Worm (Caenorhabditis elegans) whole organism, L1 larva: ENCODE data around the gene rps-27.

Source experiments
- C04F5.9 ChIP-seq: sonication (generic microtip); optimal IDR thresholded peaks from 2 replicates; lab custom pipeline; 2016; ENCODE audit warnings: missing genetic modification characterization, missing compliant biosample characterization
- F16B12.6 ChIP-seq: fragments of 150-350 bp; optimal IDR thresholded peaks from 2 replicates; lab custom pipeline; 2014; ENCODE audit warnings: missing biosample characterization, missing genetic modification characterization
- Y116A8C.19 ChIP-seq: sonication (generic microtip); optimal IDR thresholded peaks from 2 replicates; lab custom pipeline; 2016; ENCODE audit warnings: missing compliant biosample characterization, missing genetic modification characterization, borderline replicate concordance
- aha-1 ChIP-seq: fragments of 150-350 bp; optimal IDR thresholded peaks from 2 replicates; lab custom pipeline; 2014; ENCODE audit warnings: missing biosample characterization, missing genetic modification characterization
- aly-2 ChIP-seq: fragments of 150-350 bp; optimal IDR thresholded peaks from 2 replicates; lab custom pipeline; 2014; ENCODE audit warnings: missing biosample characterization, missing genetic modification characterization
- blmp-1 ChIP-seq: fragments of 150-350 bp; optimal IDR thresholded peaks from 2 replicates; lab custom pipeline; 2014; ENCODE audit warnings: missing biosample characterization, missing genetic modification characterization
- ceh-63 ChIP-seq: fragments of 200-800 bp; sonication (Bioruptor generic); optimal IDR thresholded peaks from 2 replicates; lab custom pipeline; 2018; ENCODE audit warnings: mild to moderate bottlenecking, missing genetic modification characterization, missing compliant biosample characterization
- ceh-8 ChIP-seq: fragments of 200-800 bp; sonication (Bioruptor generic); optimal IDR thresholded peaks from 2 replicates; lab custom pipeline; 2018; ENCODE audit warnings: mild to moderate bottlenecking, missing genetic modification characterization, moderate library complexity, missing compliant biosample characterization
- ceh-82 ChIP-seq, 3 experiments: fragments of 150-350 bp in 1 of 3; sonication (generic microtip) in 2 of 3; optimal IDR thresholded peaks; 2 replicates each; lab custom pipeline; 2014 to 2017; ENCODE audit warnings: missing biosample characterization in 3 of 3, missing genetic modification characterization in 3 of 3
- ceh-88 ChIP-seq: fragments of 200-800 bp; sonication (Bioruptor generic); IDR thresholded peaks from 2 replicates; pipeline ENCODE4 v1.3.6; 2022; ENCODE audit warnings: missing genetic modification characterization, missing compliant biosample characterization
- ceh-90 ChIP-seq: sonication (generic microtip); optimal IDR thresholded peaks from 2 replicates; lab custom pipeline; 2016; ENCODE audit warnings: missing genetic modification characterization, missing compliant biosample characterization
- ces-1 ChIP-seq: fragments of 150-350 bp; optimal IDR thresholded peaks from 2 replicates; lab custom pipeline; 2014; ENCODE audit warnings: missing biosample characterization, missing genetic modification reagents, missing genetic modification characterization
- dpl-1 ChIP-seq, 3 experiments: fragments of 150-350 bp in 2 of 3; sonication (generic microtip) in 1 of 3; optimal IDR thresholded peaks; 2 replicates each; lab custom pipeline; 2014 to 2017; ENCODE audit warnings: missing biosample characterization in 3 of 3, missing genetic modification characterization in 3 of 3, missing genetic modification reagents in 3 of 3
- dsc-1 ChIP-seq: sonication (generic microtip); optimal IDR thresholded peaks from 2 replicates; lab custom pipeline; 2016; ENCODE audit warnings: mild to moderate bottlenecking, missing genetic modification characterization, missing compliant biosample characterization
- efl-1 ChIP-seq, 4 experiments: fragments of 150-350 bp; optimal IDR thresholded peaks in 3 of 4; peaks in 1 of 4; 1 replicate in 1 of 4; 2 replicates in 3 of 4; lab custom pipeline; 2014; ENCODE audit warnings: missing biosample characterization in 2 of 4, missing genetic modification characterization in 2 of 4, missing genetic modification reagents in 2 of 4
- fkh-10 ChIP-seq: sonication (generic microtip); optimal IDR thresholded peaks from 2 replicates; lab custom pipeline; 2017; ENCODE audit warnings: missing biosample characterization, missing genetic modification reagents, missing genetic modification characterization
- fkh-4 ChIP-seq: sonication (generic microtip); optimal IDR thresholded peaks from 2 replicates; lab custom pipeline; 2016; ENCODE audit warnings: missing compliant biosample characterization, missing genetic modification characterization, borderline replicate concordance
- fkh-8 ChIP-seq: sonication (generic microtip); optimal IDR thresholded peaks from 2 replicates; lab custom pipeline; 2016; ENCODE audit warnings: mild to moderate bottlenecking, missing genetic modification characterization, missing compliant biosample characterization
- fos-1 ChIP-seq: fragments of 150-350 bp; optimal IDR thresholded peaks from 2 replicates; lab custom pipeline; 2014; ENCODE audit warnings: missing biosample characterization, missing genetic modification characterization
- hpl-2 ChIP-seq: fragments of 150-350 bp; optimal IDR thresholded peaks from 2 replicates; lab custom pipeline; 2014; ENCODE audit warnings: missing biosample characterization, missing genetic modification reagents, missing genetic modification characterization
- irx-1 ChIP-seq: sonication (generic microtip); optimal IDR thresholded peaks from 2 replicates; lab custom pipeline; 2016; ENCODE audit warnings: missing genetic modification characterization, missing compliant biosample characterization
- jun-1 ChIP-seq: fragments of 150-350 bp; optimal IDR thresholded peaks from 2 replicates; lab custom pipeline; 2014; ENCODE audit warnings: missing biosample characterization, missing genetic modification reagents, missing genetic modification characterization
- lin-13 ChIP-seq: fragments of 150-350 bp; optimal IDR thresholded peaks from 2 replicates; lab custom pipeline; 2014; ENCODE audit warnings: missing biosample characterization, missing genetic modification reagents, missing genetic modification characterization
- lin-14 ChIP-seq: fragments of 200-800 bp; sonication (Bioruptor generic); optimal IDR thresholded peaks from 2 replicates; lab custom pipeline; 2018; ENCODE audit warnings: mild to moderate bottlenecking, missing genetic modification characterization, moderate library complexity, missing compliant biosample characterization
- lin-35 ChIP-seq, 2 experiments: fragments of 150-350 bp; optimal IDR thresholded peaks; 2 replicates each; lab custom pipeline; 2014; ENCODE audit warnings: missing biosample characterization in 2 of 2, missing genetic modification characterization in 2 of 2, missing genetic modification reagents in 2 of 2
- lin-39 ChIP-seq: fragments of 150-350 bp; optimal IDR thresholded peaks from 2 replicates; lab custom pipeline; 2014; ENCODE audit warnings: missing biosample characterization, missing genetic modification reagents, missing genetic modification characterization
- lir-3 ChIP-seq: sonication (generic microtip); optimal IDR thresholded peaks from 2 replicates; lab custom pipeline; 2016; ENCODE audit warnings: mild to moderate bottlenecking, missing genetic modification characterization, moderate library complexity, missing compliant biosample characterization; ENCODE audit not compliant: poor library complexity
- lsy-2 ChIP-seq, 2 experiments: fragments of 150-350 bp; optimal IDR thresholded peaks; 2 replicates each; lab custom pipeline; 2014; ENCODE audit warnings: missing biosample characterization in 2 of 2, missing genetic modification characterization in 2 of 2
- nhr-19 ChIP-seq: fragments of 200-800 bp; sonication (Bioruptor generic); conservative IDR thresholded peaks from 2 replicates; pipeline ENCODE4 v1.3.6; 2022; ENCODE audit warnings: missing genetic modification characterization, missing compliant biosample characterization
- nhr-237 ChIP-seq: fragments of 150-350 bp; optimal IDR thresholded peaks from 2 replicates; lab custom pipeline; 2014; ENCODE audit warnings: missing biosample characterization, missing genetic modification characterization
- nhr-28 ChIP-seq: fragments of 150-350 bp; optimal IDR thresholded peaks from 2 replicates; lab custom pipeline; 2014; ENCODE audit warnings: missing biosample characterization, missing genetic modification characterization
- nhr-71 ChIP-seq: sonication (generic microtip); optimal IDR thresholded peaks from 2 replicates; lab custom pipeline; 2016; ENCODE audit warnings: mild to moderate bottlenecking, missing genetic modification characterization, moderate library complexity, missing compliant biosample characterization
- nhr-76 ChIP-seq: sonication (generic microtip); optimal IDR thresholded peaks from 2 replicates; lab custom pipeline; 2017; ENCODE audit warnings: missing biosample characterization, missing genetic modification characterization
- nhr-84 ChIP-seq: sonication (generic microtip); optimal IDR thresholded peaks from 2 replicates; lab custom pipeline; 2017; ENCODE audit warnings: missing biosample characterization, missing genetic modification characterization
- nhr-90 ChIP-seq: sonication (generic microtip); optimal IDR thresholded peaks from 2 replicates; lab custom pipeline; 2016; ENCODE audit warnings: mild to moderate bottlenecking, missing genetic modification characterization, missing compliant biosample characterization; ENCODE audit not compliant: poor library complexity
- pag-3 ChIP-seq: sonication (generic microtip); optimal IDR thresholded peaks from 2 replicates; lab custom pipeline; 2017; ENCODE audit warnings: missing genetic modification characterization, mild to moderate bottlenecking, missing compliant biosample characterization, antibody characterized with exemption, borderline replicate concordance; ENCODE audit not compliant: insufficient read depth
- pax-3 ChIP-seq: fragments of 200-800 bp; sonication (Bioruptor generic); optimal IDR thresholded peaks from 2 replicates; lab custom pipeline; 2018; ENCODE audit warnings: mild to moderate bottlenecking, missing genetic modification characterization, moderate library complexity, missing compliant biosample characterization
- skn-1 ChIP-seq: fragments of 150-350 bp; optimal IDR thresholded peaks from 2 replicates; lab custom pipeline; 2014; ENCODE audit warnings: missing biosample characterization, missing genetic modification characterization
- swsn-7 ChIP-seq: sonication (generic microtip); optimal IDR thresholded peaks from 2 replicates; lab custom pipeline; 2016; ENCODE audit warnings: missing genetic modification characterization, missing compliant biosample characterization
- unc-30 ChIP-seq: sonication (generic microtip); optimal IDR thresholded peaks from 2 replicates; lab custom pipeline; 2017; ENCODE audit warnings: missing biosample characterization, missing genetic modification characterization
- vab-15 ChIP-seq: sonication (generic microtip); optimal IDR thresholded peaks from 2 replicates; lab custom pipeline; 2017; ENCODE audit warnings: missing genotype, mild to moderate bottlenecking, missing genetic modification characterization, missing compliant biosample characterization

The rps-27 gene

ce11 chrV:144794-145193 lies 40.9 kb upstream of the rps-27 start, which contains the start of gene srh-82:
Gene srh-82 (plus strand): TSS chrV:145094.
- TF ChIP-seq blmp-1 (tag; lab: Kevin White, UChicago) (no peak), efl-1 (optimal IDR thresholded peaks at IDR 0.05; lab: Kevin White, UChicago) (no peak), efl-1 (GFP tag; optimal IDR thresholded peaks at IDR 0.05 in 1 of 2; lab: Kevin White, UChicago) (peak in 1 of 2 experiments; percentile 0)

ce11 chrV:141257-141656 lies 37.4 kb upstream of the rps-27 start, which contains the start of gene W03F9.11:
Gene W03F9.11 (minus strand): TSS chrV:141357.
- TF ChIP-seq lsy-2 (tag; optimal IDR thresholded peaks at IDR 0.05; lab: Kevin White, UChicago): no peak
- no peak for TF ChIP-seq pag-3
- no peak for TF ChIP-seq nhr-28 (tag; lab: Kevin White, UChicago)
- TF ChIP-seq lin-13 (GFP tag; lab: Kevin White, UChicago): no peak
- TF ChIP-seq lin-39 (tag; lab: Kevin White, UChicago): no peak
- TF ChIP-seq skn-1: no peak
- no peak for TF ChIP-seq nhr-237
- TF ChIP-seq ceh-90: no peak
- no peak for TF ChIP-seq vab-15 (tag; lab: Kevin White, UChicago)
- no peak for TF ChIP-seq fkh-8 (tag; lab: Kevin White, UChicago)
- TF ChIP-seq ceh-8 (GFP tag; lab: Kevin White, UChicago): no peak
- TF ChIP-seq lir-3: no peak
- TF ChIP-seq pax-3 (tag; lab: Kevin White, UChicago): no peak
- TF ChIP-seq dsc-1: no peak
- no peak for TF ChIP-seq ceh-63
- TF ChIP-seq swsn-7: no peak
- TF ChIP-seq aly-2 (tag; lab: Kevin White, UChicago): no peak
- TF ChIP-seq, all 84 proteins: peak for 0

- TF ChIP-seq nhr-84 (tag; lab: Kevin White, UChicago): no peak
- TF ChIP-seq efl-1 (optimal IDR thresholded peaks at IDR 0.05; lab: Kevin White, UChicago): no peak
- TF ChIP-seq efl-1 (GFP tag; optimal IDR thresholded peaks at IDR 0.05 in 1 of 2; lab: Kevin White, UChicago): peak in 1 of 2 experiments; percentile 82
Measured at ce11 chrV:138592-138991, 34.7 kb upstream of the rps-27 start, which contains the start of gene W03F9.9. Gene W03F9.9 (plus strand): TSS chrV:138892.

ce11 chrV:137667-138066 lies 33.8 kb upstream of the rps-27 start:
- TF ChIP-seq efl-1 (optimal IDR thresholded peaks at IDR 0.05; lab: Kevin White, UChicago) (no peak), efl-1 (GFP tag; optimal IDR thresholded peaks at IDR 0.05 in 1 of 2; lab: Kevin White, UChicago) (peak in 1 of 2 experiments; percentile 91), nhr-71 (tag; lab: Kevin White, UChicago) (no peak)

- TF ChIP-seq efl-1 (optimal IDR thresholded peaks at IDR 0.05; lab: Kevin White, UChicago) (no peak), efl-1 (GFP tag; optimal IDR thresholded peaks at IDR 0.05 in 1 of 2; lab: Kevin White, UChicago) (peak in 1 of 2 experiments; percentile 12), C04F5.9 (tag; lab: Kevin White, UChicago) (no peak), fos-1 (no peak), ces-1 (GFP tag; lab: Kevin White, UChicago) (no peak), nhr-84 (tag; lab: Kevin White, UChicago) (no peak)
Measured at ce11 chrV:130186-130585, 26.3 kb upstream of the rps-27 start.

ce11 chrV:127882-128281 lies 24.0 kb upstream of the rps-27 start, which contains the start of the genes W03F9.2 and sftb-2:
Gene W03F9.2 (minus strand): TSS chrV:128034.
Gene sftb-2 (plus strand): TSS chrV:128237.
- TF ChIP-seq unc-30 (tag; lab: Kevin White, UChicago) (no peak), ceh-88 (no peak), hpl-2 (no peak), fkh-10 (GFP tag; lab: Kevin White, UChicago) (no peak), lin-13 (GFP tag; lab: Kevin White, UChicago) (no peak), lin-14 (GFP tag; lab: Kevin White, UChicago) (no peak), dpl-1 (GFP tag; optimal IDR thresholded peaks at IDR 0.05; lab: Kevin White, UChicago) (peak; percentile 54 to 62 (median 56)), F16B12.6 (tag; lab: Kevin White, UChicago) (peak; percentile 91), ceh-82 (tag; optimal IDR thresholded peaks at IDR 0.05; lab: Kevin White, UChicago) (peak in 2 of 3 experiments; percentile 9 to 34), nhr-76 (tag; lab: Kevin White, UChicago) (no peak), irx-1 (tag; lab: Kevin White, UChicago) (no peak), jun-1 (tag; lab: Kevin White, UChicago) (no peak), nhr-237 (no peak), aha-1 (no peak), fkh-4 (tag; lab: Kevin White, UChicago) (no peak), swsn-7 (peak; percentile 51), C04F5.9 (tag; lab: Kevin White, UChicago) (no peak), lin-35 (GFP tag; optimal IDR thresholded peaks at IDR 0.05; lab: Kevin White, UChicago) (peak; percentile 59 to 63), Y116A8C.19 (no peak), nhr-19 (no peak), fos-1 (no peak), vab-15 (tag; lab: Kevin White, UChicago) (no peak), nhr-90 (tag; lab: Kevin White, UChicago) (no peak)
